Worm (Caenorhabditis elegans): Measurements from ENCODE around the gene attf-2.

Gene attf-2

ce11 chrV:7150570-7150969 is 45.4 kb downstream of the attf-2 start, which contains the start of gene F10D2.8:
Gene F10D2.8 (minus strand): TSS chrV:7150714.
- no peak for TF ChIP-seq sptf-1 (tag; optimal IDR thresholded peaks at IDR 0.05)
- TF ChIP-seq ces-1 (GFP tag; optimal IDR thresholded peaks at IDR 0.05), result no peak
- TF ChIP-seq elt-3 (tag; optimal IDR thresholded peaks at IDR 0.05), result no peak
- no peak for TF ChIP-seq ceh-83 (GFP tag; optimal IDR thresholded peaks at IDR 0.05)
- TF ChIP-seq hlh-1 (tag; optimal IDR thresholded peaks at IDR 0.05), result no peak
- TF ChIP-seq M03D4.4 (tag; optimal IDR thresholded peaks at IDR 0.05), result no peak
- no peak for TF ChIP-seq cnd-1 (tag; optimal IDR thresholded peaks at IDR 0.05)
- no peak for TF ChIP-seq nhr-28 (tag; optimal IDR thresholded peaks at IDR 0.05)
- TF ChIP-seq lsy-2 (tag; optimal IDR thresholded peaks at IDR 0.05), result no peak
- no peak for TF ChIP-seq nhr-12 (tag; optimal IDR thresholded peaks at IDR 0.05)
- TF ChIP-seq mab-5 (tag; optimal IDR thresholded peaks at IDR 0.05), result no peak
- TF ChIP-seq flh-1 (GFP tag; optimal IDR thresholded peaks at IDR 0.05), result no peak
- TF ChIP-seq bed-3 (GFP tag; optimal IDR thresholded peaks at IDR 0.05), result no peak
- TF ChIP-seq lin-32 (GFP tag; optimal IDR thresholded peaks at IDR 0.05), result no peak
- no peak for TF ChIP-seq mep-1 (tag; optimal IDR thresholded peaks at IDR 0.05)
- no peak for TF ChIP-seq drap-1 (GFP tag; optimal IDR thresholded peaks at IDR 0.05)
- no peak for TF ChIP-seq unc-39 (tag; optimal IDR thresholded peaks at IDR 0.05)
- TF ChIP-seq elt-1 (tag; optimal IDR thresholded peaks at IDR 0.05; ENCODE audit: borderline replicate concordance, insufficient read depth), result no peak
- no peak for TF ChIP-seq snpc-4 (tag; optimal IDR thresholded peaks at IDR 0.05)

ce11 chrV:7147370-7147769 is 48.6 kb downstream of the attf-2 start, which contains the start of gene ugt-38:
Gene ugt-38 (minus strand): TSS chrV:7147470.
- TF ChIP-seq ces-1 (GFP tag; optimal IDR thresholded peaks at IDR 0.05) (no peak), unc-39 (tag; optimal IDR thresholded peaks at IDR 0.05) (no peak), mep-1 (tag; optimal IDR thresholded peaks at IDR 0.05) (no peak), nhr-2 (tag; optimal IDR thresholded peaks at IDR 0.05) (no peak)

- TF ChIP-seq mep-1 (tag; optimal IDR thresholded peaks at IDR 0.05) (no peak), ham-2 (GFP tag; optimal IDR thresholded peaks at IDR 0.05) (no peak), nhr-237 (tag; optimal IDR thresholded peaks at IDR 0.05) (no peak), elt-3 (tag; optimal IDR thresholded peaks at IDR 0.05) (no peak), sptf-1 (tag; optimal IDR thresholded peaks at IDR 0.05) (no peak), ceh-83 (GFP tag; optimal IDR thresholded peaks at IDR 0.05) (no peak), zip-8 (tag; optimal IDR thresholded peaks at IDR 0.05) (no peak), ces-1 (GFP tag; optimal IDR thresholded peaks at IDR 0.05) (no peak), snpc-4 (tag; optimal IDR thresholded peaks at IDR 0.05) (no peak), unc-120 (tag; optimal IDR thresholded peaks at IDR 0.05; ENCODE audit: poor library complexity, severe bottlenecking) (no peak), cnd-1 (tag; optimal IDR thresholded peaks at IDR 0.05) (no peak)
Observed at ce11 chrV:7145250-7145850, 50.6 kb downstream of the attf-2 start, which contains the start of gene ugt-37. Gene ugt-37 (minus strand): TSS chrV:7145318.

All from whole organism, mixed stage, embryonic.